Worm (Caenorhabditis elegans) whole organism, L1 larva: ENCODE measurements around the gene pros-1.
A peak's percentile ranks its signal among the peaks of the same experiment; 100 is the strongest.

ENCODE experiments used
- C04F5.9 ChIP-seq: sonication (generic microtip); optimal IDR thresholded peaks from 2 replicates; lab custom pipeline; 2016; ENCODE audit warnings: missing genetic modification characterization, missing compliant biosample characterization
- C16A3.4 ChIP-seq: fragments of 150-350 bp; optimal IDR thresholded peaks from 2 replicates; lab custom pipeline; 2014; ENCODE audit warnings: missing biosample characterization, missing genetic modification characterization
- alr-1 ChIP-seq: fragments of 200-800 bp; sonication (Bioruptor generic); optimal IDR thresholded peaks from 2 replicates; lab custom pipeline; 2018; ENCODE audit warnings: borderline replicate concordance, mild to moderate bottlenecking, missing genetic modification characterization, missing compliant biosample characterization
- aly-2 ChIP-seq: fragments of 150-350 bp; optimal IDR thresholded peaks from 2 replicates; lab custom pipeline; 2014; ENCODE audit warnings: missing biosample characterization, missing genetic modification characterization
- ces-1 ChIP-seq: fragments of 150-350 bp; optimal IDR thresholded peaks from 2 replicates; lab custom pipeline; 2014; ENCODE audit warnings: missing biosample characterization, missing genetic modification reagents, missing genetic modification characterization
- dpl-1 ChIP-seq, 3 experiments: fragments of 150-350 bp in 2 of 3; sonication (generic microtip) in 1 of 3; optimal IDR thresholded peaks; 2 replicates each; lab custom pipeline; 2014 to 2017; ENCODE audit warnings: missing biosample characterization in 3 of 3, missing genetic modification characterization in 3 of 3, missing genetic modification reagents in 3 of 3
- efl-1 ChIP-seq, 4 experiments: fragments of 150-350 bp; optimal IDR thresholded peaks in 3 of 4; peaks in 1 of 4; 1 replicate in 1 of 4; 2 replicates in 3 of 4; lab custom pipeline; 2014; ENCODE audit warnings: missing biosample characterization in 2 of 4, missing genetic modification characterization in 2 of 4, missing genetic modification reagents in 2 of 4
- efl-3 ChIP-seq: fragments of 200-800 bp; sonication (Bioruptor generic); optimal IDR thresholded peaks from 2 replicates; lab custom pipeline; 2018; ENCODE audit warnings: mild to moderate bottlenecking, missing genetic modification characterization, missing compliant biosample characterization
- egl-13 ChIP-seq: sonication (generic microtip); optimal IDR thresholded peaks from 2 replicates; lab custom pipeline; 2016; ENCODE audit warnings: missing genotype, missing genetic modification reagents, missing genetic modification characterization, missing compliant biosample characterization
- elt-3 ChIP-seq, 6 experiments: fragments of 150-350 bp in 1 of 6; sonication (generic microtip); optimal IDR thresholded peaks; 2 replicates each; lab custom pipeline; 2017 to 2018; ENCODE audit warnings: missing biosample characterization in 6 of 6, missing genetic modification characterization in 6 of 6, inconsistent platforms in 1 of 6
- ets-5 ChIP-seq: fragments of 200-800 bp; sonication (Bioruptor generic); IDR thresholded peaks from 2 replicates; pipeline ENCODE4 v1.3.6; 2022; ENCODE audit warnings: missing genetic modification characterization, missing compliant biosample characterization
- fkh-4 ChIP-seq: sonication (generic microtip); optimal IDR thresholded peaks from 2 replicates; lab custom pipeline; 2016; ENCODE audit warnings: missing compliant biosample characterization, missing genetic modification characterization, borderline replicate concordance
- fos-1 ChIP-seq: fragments of 150-350 bp; optimal IDR thresholded peaks from 2 replicates; lab custom pipeline; 2014; ENCODE audit warnings: missing biosample characterization, missing genetic modification characterization
- grh-1 ChIP-seq: fragments of 200-800 bp; sonication (Bioruptor generic); IDR thresholded peaks from 2 replicates; pipeline ENCODE4 v1.3.6; 2022; ENCODE audit warnings: missing genetic modification reagents, missing genetic modification characterization, missing compliant biosample characterization
- hpl-2 ChIP-seq: fragments of 150-350 bp; optimal IDR thresholded peaks from 2 replicates; lab custom pipeline; 2014; ENCODE audit warnings: missing biosample characterization, missing genetic modification reagents, missing genetic modification characterization
- irx-1 ChIP-seq: sonication (generic microtip); optimal IDR thresholded peaks from 2 replicates; lab custom pipeline; 2016; ENCODE audit warnings: missing genetic modification characterization, missing compliant biosample characterization
- jun-1 ChIP-seq: fragments of 150-350 bp; optimal IDR thresholded peaks from 2 replicates; lab custom pipeline; 2014; ENCODE audit warnings: missing biosample characterization, missing genetic modification reagents, missing genetic modification characterization
- lin-15B ChIP-seq: fragments of 150-350 bp; sonication (generic microtip); optimal IDR thresholded peaks from 3 replicates; lab custom pipeline; 2014; ENCODE audit warnings: missing biosample characterization, missing genetic modification characterization
- lin-35 ChIP-seq, 2 experiments: fragments of 150-350 bp; optimal IDR thresholded peaks; 2 replicates each; lab custom pipeline; 2014; ENCODE audit warnings: missing biosample characterization in 2 of 2, missing genetic modification characterization in 2 of 2, missing genetic modification reagents in 2 of 2
- lsy-2 ChIP-seq, 2 experiments: fragments of 150-350 bp; optimal IDR thresholded peaks; 2 replicates each; lab custom pipeline; 2014; ENCODE audit warnings: missing biosample characterization in 2 of 2, missing genetic modification characterization in 2 of 2
- mef-2 ChIP-seq: fragments of 150-350 bp; optimal IDR thresholded peaks from 2 replicates; lab custom pipeline; 2014; ENCODE audit warnings: missing biosample characterization, missing genetic modification characterization
- nhr-12 ChIP-seq: sonication (generic microtip); optimal IDR thresholded peaks from 2 replicates; lab custom pipeline; 2017; ENCODE audit warnings: missing biosample characterization, missing genetic modification characterization
- nhr-20 ChIP-seq: sonication (generic microtip); optimal IDR thresholded peaks from 2 replicates; lab custom pipeline; 2016; ENCODE audit warnings: mild to moderate bottlenecking, missing genetic modification characterization, missing compliant biosample characterization
- nhr-237 ChIP-seq: fragments of 150-350 bp; optimal IDR thresholded peaks from 2 replicates; lab custom pipeline; 2014; ENCODE audit warnings: missing biosample characterization, missing genetic modification characterization
- nhr-28 ChIP-seq: fragments of 150-350 bp; optimal IDR thresholded peaks from 2 replicates; lab custom pipeline; 2014; ENCODE audit warnings: missing biosample characterization, missing genetic modification characterization
- nhr-71 ChIP-seq: sonication (generic microtip); optimal IDR thresholded peaks from 2 replicates; lab custom pipeline; 2016; ENCODE audit warnings: mild to moderate bottlenecking, missing genetic modification characterization, moderate library complexity, missing compliant biosample characterization
- nhr-76 ChIP-seq: sonication (generic microtip); optimal IDR thresholded peaks from 2 replicates; lab custom pipeline; 2017; ENCODE audit warnings: missing biosample characterization, missing genetic modification characterization
- nhr-77 ChIP-seq: fragments of 150-350 bp; optimal IDR thresholded peaks from 2 replicates; lab custom pipeline; 2014; ENCODE audit warnings: missing biosample characterization, missing genetic modification characterization
- nhr-84 ChIP-seq: sonication (generic microtip); optimal IDR thresholded peaks from 2 replicates; lab custom pipeline; 2017; ENCODE audit warnings: missing biosample characterization, missing genetic modification characterization
- nhr-85 ChIP-seq: sonication (generic microtip); peaks from one replicate; lab custom pipeline; 2016; ENCODE audit warnings: missing genetic modification characterization, inconsistent platforms, missing compliant biosample characterization
- nhr-90 ChIP-seq: sonication (generic microtip); optimal IDR thresholded peaks from 2 replicates; lab custom pipeline; 2016; ENCODE audit warnings: mild to moderate bottlenecking, missing genetic modification characterization, missing compliant biosample characterization; ENCODE audit not compliant: poor library complexity
- pag-3 ChIP-seq: sonication (generic microtip); optimal IDR thresholded peaks from 2 replicates; lab custom pipeline; 2017; ENCODE audit warnings: missing genetic modification characterization, mild to moderate bottlenecking, missing compliant biosample characterization, antibody characterized with exemption, borderline replicate concordance; ENCODE audit not compliant: insufficient read depth
- rnt-1 ChIP-seq: sonication (generic microtip); optimal IDR thresholded peaks from 2 replicates; lab custom pipeline; 2016; ENCODE audit warnings: mild to moderate bottlenecking, missing genetic modification characterization, moderate library complexity, missing compliant biosample characterization
- skn-1 ChIP-seq: fragments of 150-350 bp; optimal IDR thresholded peaks from 2 replicates; lab custom pipeline; 2014; ENCODE audit warnings: missing biosample characterization, missing genetic modification characterization
- snpc-4 ChIP-seq: fragments of 150-350 bp; optimal IDR thresholded peaks from 2 replicates; lab custom pipeline; 2014; ENCODE audit warnings: missing biosample characterization, missing genetic modification characterization
- sox-4 ChIP-seq: sonication (generic microtip); optimal IDR thresholded peaks from 2 replicates; lab custom pipeline; 2016; ENCODE audit warnings: missing genetic modification characterization, missing compliant biosample characterization
- sptf-1 ChIP-seq: fragments of 150-350 bp; optimal IDR thresholded peaks from 2 replicates; lab custom pipeline; 2014; ENCODE audit warnings: missing biosample characterization, missing genetic modification characterization
- tlp-1 ChIP-seq: fragments of 150-350 bp; optimal IDR thresholded peaks from 2 replicates; lab custom pipeline; 2014; ENCODE audit warnings: missing biosample characterization, missing genetic modification characterization
- unc-130 ChIP-seq: fragments of 150-350 bp; optimal IDR thresholded peaks from 2 replicates; lab custom pipeline; 2017; ENCODE audit warnings: missing biosample characterization, missing genetic modification characterization, inconsistent platforms
- unc-30 ChIP-seq: sonication (generic microtip); optimal IDR thresholded peaks from 2 replicates; lab custom pipeline; 2017; ENCODE audit warnings: missing biosample characterization, missing genetic modification characterization
- unc-86 ChIP-seq: sonication (generic microtip); optimal IDR thresholded peaks from 2 replicates; lab custom pipeline; 2016; ENCODE audit warnings: missing genetic modification characterization, missing compliant biosample characterization
- unc-98 ChIP-seq: fragments of 200-800 bp; sonication (Bioruptor generic); IDR thresholded peaks from 2 replicates; pipeline ENCODE4 v1.3.6; 2022; ENCODE audit warnings: missing genetic modification characterization, missing compliant biosample characterization
- xbp-1 ChIP-seq: sonication (generic microtip); optimal IDR thresholded peaks from 2 replicates; lab custom pipeline; 2016; ENCODE audit warnings: missing genetic modification characterization, missing compliant biosample characterization
- ztf-11 ChIP-seq, 2 experiments: sonication (generic microtip); optimal IDR thresholded peaks; 2 replicates each; lab custom pipeline; 2016 to 2017; ENCODE audit warnings: missing genetic modification characterization in 2 of 2, missing biosample characterization in 1 of 2, missing compliant biosample characterization in 1 of 2

pros-1 gene

ce11 chrIII:8109459-8110057 is 42.5 kb downstream of the pros-1 start (continued):
- TF ChIP-seq skn-1 (tag; lab: Kevin White, UChicago), result peak; percentile 76
- no peak for TF ChIP-seq pag-3 (tag; lab: Kevin White, UChicago)
- TF ChIP-seq xbp-1 (tag; lab: Kevin White, UChicago), result peak; percentile 68
- TF ChIP-seq nhr-237, result no peak
- TF ChIP-seq nhr-76, result no peak
- TF ChIP-seq alr-1 (tag; lab: Kevin White, UChicago), result no peak
- no peak for TF ChIP-seq mef-2
- TF ChIP-seq nhr-71, result peak; percentile 81
- no peak for TF ChIP-seq hpl-2 (GFP tag; lab: Kevin White, UChicago)
- no peak for TF ChIP-seq ces-1 (GFP tag; lab: Kevin White, UChicago)
- peak; percentile 55 for TF ChIP-seq irx-1 (tag; lab: Kevin White, UChicago)
- no peak for TF ChIP-seq lin-15B (tag; lab: Kevin White, UChicago)
- TF ChIP-seq nhr-12 (tag; lab: Kevin White, UChicago), result no peak
- TF ChIP-seq lsy-2 (tag; optimal IDR thresholded peaks at IDR 0.05; lab: Kevin White, UChicago), result peak; percentile 70 to 89
- TF ChIP-seq jun-1 (tag; lab: Kevin White, UChicago), result peak; percentile 42
- peak; percentile 37 to 59 (median 56) for TF ChIP-seq dpl-1 (GFP tag; optimal IDR thresholded peaks at IDR 0.05; lab: Kevin White, UChicago)
- no peak for TF ChIP-seq sptf-1 (tag; lab: Kevin White, UChicago)
- TF ChIP-seq tlp-1 (tag; lab: Kevin White, UChicago), result no peak
- TF ChIP-seq elt-3 (tag; optimal IDR thresholded peaks at IDR 0.05; lab: Kevin White, UChicago), result peak in 2 of 6 experiments; percentile 22 to 24
- peak; percentile 37 for TF ChIP-seq fos-1
- TF ChIP-seq efl-1 (optimal IDR thresholded peaks at IDR 0.05; lab: Kevin White, UChicago), result peak; percentile 62 to 68
- peak; percentile 50 to 96 for TF ChIP-seq efl-1 (GFP tag; optimal IDR thresholded peaks at IDR 0.05 in 1 of 2; lab: Kevin White, UChicago)
- peak; percentile 49 for TF ChIP-seq unc-130 (tag; lab: Kevin White, UChicago)
- no peak for TF ChIP-seq grh-1
- TF ChIP-seq efl-3, result no peak
- TF ChIP-seq unc-86 (tag; lab: Kevin White, UChicago), result peak; percentile 61
- TF ChIP-seq sox-4 (tag; lab: Kevin White, UChicago), result no peak
- TF ChIP-seq nhr-20 (tag; lab: Kevin White, UChicago), result peak; percentile 78
- peak; percentile 58 for TF ChIP-seq nhr-77
- TF ChIP-seq unc-98, result no peak
- no peak for TF ChIP-seq ets-5 (GFP tag; lab: Robert Waterston, UW)
- peak; percentile 86 for TF ChIP-seq rnt-1 (tag; lab: Kevin White, UChicago)
- peak; percentile 66 for TF ChIP-seq C16A3.4 (tag; lab: Kevin White, UChicago)
- TF ChIP-seq nhr-28 (tag; lab: Kevin White, UChicago), result no peak
- TF ChIP-seq egl-13, result peak; percentile 44
- peak; percentile 24 for TF ChIP-seq snpc-4 (tag; lab: Kevin White, UChicago)
- peak; percentile 34 for TF ChIP-seq C04F5.9 (tag; lab: Kevin White, UChicago)
- TF ChIP-seq aly-2 (tag; lab: Kevin White, UChicago), result peak; percentile 63
- TF ChIP-seq nhr-84 (tag; lab: Kevin White, UChicago), result no peak
- TF ChIP-seq nhr-90 (tag; lab: Kevin White, UChicago), result peak; percentile 68
- TF ChIP-seq lin-35 (GFP tag; optimal IDR thresholded peaks at IDR 0.05; lab: Kevin White, UChicago), result peak; percentile 66 to 85
- TF ChIP-seq ztf-11 (tag; optimal IDR thresholded peaks at IDR 0.05; lab: Kevin White, UChicago), result peak in 1 of 2 experiments; percentile 51

ce11 chrIII:8111347-8111746 is 44.3 kb downstream of the pros-1 start:
- TF ChIP-seq fos-1 (no peak), efl-1 (optimal IDR thresholded peaks at IDR 0.05; lab: Kevin White, UChicago) (no peak), efl-1 (GFP tag; optimal IDR thresholded peaks at IDR 0.05 in 1 of 2; lab: Kevin White, UChicago) (peak in 1 of 2 experiments; percentile 24), nhr-85 (tag; lab: Kevin White, UChicago) (no peak), unc-30 (no peak), fkh-4 (tag; lab: Kevin White, UChicago) (no peak)
- TF ChIP-seq, all 84 proteins: peak for 1
